Fruit fly (Drosophila melanogaster): ENCODE data around the gene moi.

The moi gene

DNA sequence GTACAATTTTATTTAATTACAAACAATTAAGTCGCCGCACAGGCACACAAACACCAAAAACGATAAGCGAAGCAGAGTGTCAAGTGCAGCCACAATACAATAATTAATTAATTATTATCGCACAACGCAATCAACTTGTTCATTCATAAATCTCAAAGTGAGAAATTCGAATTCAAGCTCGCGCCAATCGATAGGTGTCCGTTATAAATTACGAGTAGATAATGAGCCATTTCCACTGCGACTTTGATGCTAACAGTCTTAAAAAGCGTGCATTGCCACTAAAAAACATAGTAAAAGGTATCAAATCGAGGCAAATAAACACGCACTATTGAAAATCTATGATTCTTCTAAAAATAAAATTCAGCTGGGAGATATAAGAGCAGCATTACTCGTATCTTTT, 25.1 kb upstream of the moi start (continued):
- TF ChIP-seq Fer3 (tag; optimal IDR thresholded peaks at IDR 0.05) (no peak), Ets65A (GFP tag) (no peak), CG13624 (GFP tag; optimal IDR thresholded peaks at IDR 0.05) (no peak), CG18764 (GFP tag; optimal IDR thresholded peaks at IDR 0.05) (no peak), CG11504 (tag; optimal IDR thresholded peaks at IDR 0.05) (no peak), CG12391 (tag; optimal IDR thresholded peaks at IDR 0.05) (no peak), gem (tag; optimal IDR thresholded peaks at IDR 0.05) (no peak), pfk (GFP tag; optimal IDR thresholded peaks at IDR 0.05) (no peak), usp (GFP tag; optimal IDR thresholded peaks at IDR 0.05) (no peak), slbo (GFP tag; IDR thresholded peaks at IDR 0.05) (no peak), row (GFP tag; IDR thresholded peaks at IDR 0.05) (peak; percentile 20; the same call in 1 of the 3 replicates), tap (tag; optimal IDR thresholded peaks at IDR 0.05) (no peak), CG13123 (GFP tag; optimal IDR thresholded peaks at IDR 0.05) (no peak), Bteb2 (GFP tag; optimal IDR thresholded peaks at IDR 0.05) (no peak), sr (GFP tag; IDR thresholded peaks at IDR 0.05) (no peak), CG6854 (GFP tag; optimal IDR thresholded peaks at IDR 0.05) (no peak), GATAe (GFP tag; conservative IDR thresholded peaks at IDR 0.05) (no peak), Ssrp (tag; optimal IDR thresholded peaks at IDR 0.05) (no peak), CG9437 (GFP tag; optimal IDR thresholded peaks at IDR 0.05) (no peak), CG9727 (GFP tag; optimal IDR thresholded peaks at IDR 0.05) (no peak), CG7786 (GFP tag; optimal IDR thresholded peaks at IDR 0.05) (no peak), CG10654 (GFP tag; optimal IDR thresholded peaks at IDR 0.05) (no peak), CG16813 (GFP tag; IDR thresholded peaks at IDR 0.05; ENCODE audit: partially characterized antibody) (no peak), CG13287 (GFP tag; IDR thresholded peaks at IDR 0.05; ENCODE audit: partially characterized antibody) (peak; percentile 43; the same call in 1 of the 2 replicates), Med (GFP tag) (peak; percentile 50), CG10431 (GFP tag; optimal IDR thresholded peaks at IDR 0.05) (no peak), E2f2 (GFP tag; IDR thresholded peaks at IDR 0.05) (peak; percentile 51; the same call in 1 of the 2 replicates), disco-r (GFP tag; optimal IDR thresholded peaks at IDR 0.05) (no peak), CG9876 (GFP tag; optimal IDR thresholded peaks at IDR 0.05) (no peak), Hsf (GFP tag; optimal IDR thresholded peaks at IDR 0.05) (no peak), dm (GFP tag; optimal IDR thresholded peaks at IDR 0.05) (no peak)

DNA sequence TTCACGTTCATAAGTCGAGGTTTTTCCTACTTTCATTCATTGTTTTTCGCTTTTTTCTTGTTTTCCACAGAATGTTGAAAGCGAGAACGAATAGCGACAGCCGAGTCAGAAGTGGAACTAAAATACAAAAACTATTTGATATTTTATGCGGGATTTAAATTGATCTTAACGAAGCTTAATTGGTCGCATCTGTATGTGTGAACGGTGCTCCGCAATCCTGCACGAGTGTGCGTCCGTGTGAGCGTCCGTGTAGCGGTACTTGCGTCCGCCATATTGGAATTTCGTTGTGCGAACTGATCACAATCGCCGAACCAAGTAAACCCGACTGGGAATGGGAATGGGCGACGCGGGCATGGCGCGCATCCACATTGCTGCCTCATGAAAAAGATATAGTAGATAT, 23.1 kb upstream of the moi start:
- TF ChIP-seq gsb (GFP tag; IDR thresholded peaks at IDR 0.05) (no peak), lilli (GFP tag; optimal IDR thresholded peaks at IDR 0.05) (no peak), phol (tag; optimal IDR thresholded peaks at IDR 0.05) (peak; percentile 70), ash1 (GFP tag; optimal IDR thresholded peaks at IDR 0.05) (no peak), CG32772 (GFP tag; IDR thresholded peaks at IDR 0.05) (no peak), prd (optimal IDR thresholded peaks at IDR 0.05) (no peak), prd (GFP tag; IDR thresholded peaks at IDR 0.05) (no peak), CG12942 (GFP tag; optimal IDR thresholded peaks at IDR 0.05) (no peak), CG5953 (GFP tag; IDR thresholded peaks at IDR 0.05) (no peak), CG18619 (GFP tag; optimal IDR thresholded peaks at IDR 0.05) (no peak), mam (GFP tag; optimal IDR thresholded peaks at IDR 0.05) (no peak), sens (GFP tag) (peak; percentile 16), dysf (GFP tag; IDR thresholded peaks at IDR 0.05) (no peak), CG32532 (GFP tag; IDR thresholded peaks at IDR 0.05) (no peak), stc (GFP tag; IDR thresholded peaks at IDR 0.05) (no peak), D19B (GFP tag; optimal IDR thresholded peaks at IDR 0.05) (no peak), CG18476 (GFP tag; optimal IDR thresholded peaks at IDR 0.05) (no peak), CG17802 (tag; optimal IDR thresholded peaks at IDR 0.05) (peak; percentile 92), lmd (GFP tag; IDR thresholded peaks at IDR 0.05) (no peak), CG11398 (GFP tag; optimal IDR thresholded peaks at IDR 0.05) (no peak), E2f2 (GFP tag; IDR thresholded peaks at IDR 0.05) (no peak), gcm (GFP tag; optimal IDR thresholded peaks at IDR 0.05) (peak; percentile 48), slou (GFP tag; optimal IDR thresholded peaks at IDR 0.05) (no peak), Ssrp (tag; optimal IDR thresholded peaks at IDR 0.05) (no peak), cg (GFP tag; optimal IDR thresholded peaks at IDR 0.05) (peak; percentile 22)

Measured in whole organism, embryonic.